Fruit fly (Drosophila melanogaster): Measurements from ENCODE around the gene CG12182.

CG12182 gene

dm6 chr3L:2578315-2578714 lies 21.1 kb downstream of the CG12182 start:
- TF ChIP-seq CG11762 (GFP tag; optimal IDR thresholded peaks at IDR 0.05; ENCODE audit: insufficient read depth) (no peak), CG9139 (GFP tag; optimal IDR thresholded peaks at IDR 0.05) (no peak), net (GFP tag; optimal IDR thresholded peaks at IDR 0.05) (no peak)

dm6 chr3L:2577096-2577831 lies 22.1 kb downstream of the CG12182 start:
- TF ChIP-seq lz (GFP tag; optimal IDR thresholded peaks at IDR 0.05) (no peak), Hr38 (GFP tag; optimal IDR thresholded peaks at IDR 0.05) (no peak), CG8119 (GFP tag; IDR thresholded peaks at IDR 0.05) (0 out of 3 replicates have a peak, but pooled peaks have one; percentile 18), CG6792 (GFP tag; optimal IDR thresholded peaks at IDR 0.05) (no peak), Met (GFP tag; optimal IDR thresholded peaks at IDR 0.05) (peak; percentile 28), Blimp-1 (GFP tag; optimal IDR thresholded peaks at IDR 0.05) (no peak), pdm3 (GFP tag; optimal IDR thresholded peaks at IDR 0.05) (peak; percentile 24), CG6854 (GFP tag; optimal IDR thresholded peaks at IDR 0.05) (no peak), CG32006 (GFP tag; optimal IDR thresholded peaks at IDR 0.05) (peak; percentile 7), vri (GFP tag; optimal IDR thresholded peaks at IDR 0.05) (peak; percentile 6), Eip75B (GFP tag; optimal IDR thresholded peaks at IDR 0.05) (no peak), fd85E (GFP tag; optimal IDR thresholded peaks at IDR 0.05) (no peak), salr (GFP tag; optimal IDR thresholded peaks at IDR 0.05) (no peak), CG6808 (GFP tag; optimal IDR thresholded peaks at IDR 0.05) (no peak), acj6 (GFP tag; optimal IDR thresholded peaks at IDR 0.05) (no peak), esn (GFP tag; optimal IDR thresholded peaks at IDR 0.05) (no peak), eg (GFP tag; IDR thresholded peaks at IDR 0.05) (no peak), CG11294 (GFP tag; IDR thresholded peaks at IDR 0.05) (no peak), CG11902 (GFP tag; optimal IDR thresholded peaks at IDR 0.05) (no peak), Sox15 (GFP tag; optimal IDR thresholded peaks at IDR 0.05) (no peak), topi (GFP tag; optimal IDR thresholded peaks at IDR 0.05) (peak; percentile 1), cyc (GFP tag; optimal IDR thresholded peaks at IDR 0.05) (no peak), OdsH (GFP tag; optimal IDR thresholded peaks at IDR 0.05) (peak; percentile 3), Hr4 (GFP tag; optimal IDR thresholded peaks at IDR 0.05) (peak; percentile 15), CG31627 (GFP tag; optimal IDR thresholded peaks at IDR 0.05) (no peak), CG4318 (GFP tag; optimal IDR thresholded peaks at IDR 0.05) (no peak), Eip93F (GFP tag; optimal IDR thresholded peaks at IDR 0.05) (no peak), fd59A (GFP tag; optimal IDR thresholded peaks at IDR 0.05) (no peak), CG6276 (GFP tag; optimal IDR thresholded peaks at IDR 0.05) (peak; percentile 1), Smox (GFP tag; optimal IDR thresholded peaks at IDR 0.05) (peak; percentile 21), spab (GFP tag; optimal IDR thresholded peaks at IDR 0.05) (no peak), CG10631 (GFP tag; optimal IDR thresholded peaks at IDR 0.05) (no peak), Sox14 (GFP tag; optimal IDR thresholded peaks at IDR 0.05) (no peak), CG8319 (GFP tag; optimal IDR thresholded peaks at IDR 0.05) (no peak), achi (GFP tag; optimal IDR thresholded peaks at IDR 0.05) (no peak), Hr39 (GFP tag; optimal IDR thresholded peaks at IDR 0.05) (no peak), CG10669 (GFP tag; optimal IDR thresholded peaks at IDR 0.05) (no peak), CG6163 (GFP tag; IDR thresholded peaks at IDR 0.05) (no peak), CG1621 (tag; optimal IDR thresholded peaks at IDR 0.05) (no peak), CG34406 (GFP tag; optimal IDR thresholded peaks at IDR 0.05) (no peak), CG9139 (GFP tag; optimal IDR thresholded peaks at IDR 0.05) (no peak), ss (GFP tag; optimal IDR thresholded peaks at IDR 0.05) (no peak), fkh (GFP tag; optimal IDR thresholded peaks at IDR 0.05) (no peak), CG16779 (tag; optimal IDR thresholded peaks at IDR 0.05) (no peak), CG3032 (tag; optimal IDR thresholded peaks at IDR 0.05) (no peak), Gug (GFP tag; IDR thresholded peaks at IDR 0.05) (no peak), CG3919 (GFP tag; optimal IDR thresholded peaks at IDR 0.05) (no peak)

Data from whole organism, prepupa.